Worm (Caenorhabditis elegans) whole organism, L4 larva: ENCODE data around the gene igdb-3.
A peak's percentile ranks its signal among the peaks of the same experiment; 100 is the strongest.

Experiments used
- F10B5.3 ChIP-seq: sonication (generic microtip); optimal IDR thresholded peaks from 2 replicates; lab custom pipeline; 2016; ENCODE audit warnings: mild to moderate bottlenecking, missing genetic modification characterization, missing compliant biosample characterization
- Y48G9A.11 ChIP-seq: fragments of 200-800 bp; sonication (Bioruptor generic); IDR thresholded peaks from 2 replicates; pipeline ENCODE4 v1.3.6; 2022; ENCODE audit warnings: missing genetic modification reagents, missing genetic modification characterization, missing compliant biosample characterization
- Y5F2A.4 ChIP-seq: fragments of 200-800 bp; sonication (Bioruptor generic); optimal IDR thresholded peaks from 2 replicates; lab custom pipeline; 2018; ENCODE audit warnings: mild to moderate bottlenecking, missing genetic modification characterization, missing compliant biosample characterization
- ama-1 ChIP-seq: fragments of 150-350 bp; optimal IDR thresholded peaks from 2 replicates; lab custom pipeline; 2014; ENCODE audit warnings: inconsistent platforms, mixed read lengths
- ceh-28 ChIP-seq: fragments of 150-350 bp; optimal IDR thresholded peaks from 2 replicates; lab custom pipeline; 2014; ENCODE audit warnings: missing biosample characterization, missing genetic modification reagents, missing genetic modification characterization
- ceh-32 ChIP-seq: sonication (generic microtip); optimal IDR thresholded peaks from 2 replicates; lab custom pipeline; 2016; ENCODE audit warnings: mild to moderate bottlenecking, missing genetic modification characterization, missing compliant biosample characterization; ENCODE audit not compliant: poor library complexity
- ceh-44 ChIP-seq: fragments of 200-800 bp; sonication (Bioruptor generic); IDR thresholded peaks from 2 replicates; pipeline ENCODE4 v1.3.6; 2022; ENCODE audit warnings: missing genetic modification reagents, missing genetic modification characterization, missing compliant biosample characterization
- ceh-62 ChIP-seq: sonication (generic microtip); optimal IDR thresholded peaks from 2 replicates; lab custom pipeline; 2017; ENCODE audit warnings: missing biosample characterization, missing genetic modification characterization
- ceh-82 ChIP-seq: sonication (generic microtip); optimal IDR thresholded peaks from 2 replicates; lab custom pipeline; 2017; ENCODE audit warnings: missing biosample characterization, missing genetic modification characterization
- ces-1 ChIP-seq: fragments of 150-350 bp; sonication (generic microtip); optimal IDR thresholded peaks from 4 replicates; lab custom pipeline; 2014; ENCODE audit warnings: missing biosample characterization, missing genetic modification reagents, missing genetic modification characterization
- daf-12 ChIP-seq: fragments of 150-350 bp; optimal IDR thresholded peaks from 2 replicates; lab custom pipeline; 2014; ENCODE audit warnings: missing biosample characterization, missing genetic modification reagents, missing genetic modification characterization
- daf-16 ChIP-seq, 3 experiments: sonication (generic microtip); optimal IDR thresholded peaks; 2 replicates each; lab custom pipeline; 2016 to 2017; ENCODE audit warnings: missing genetic modification characterization in 3 of 3, missing genetic modification reagents in 3 of 3, mild to moderate bottlenecking in 2 of 3, missing compliant biosample characterization in 2 of 3, missing biosample characterization in 1 of 3, moderate library complexity in 1 of 3
- dmd-6 ChIP-seq: fragments of 200-800 bp; sonication (Bioruptor generic); IDR thresholded peaks from 2 replicates; pipeline ENCODE4 v1.3.6; 2022; ENCODE audit warnings: missing genetic modification reagents, missing genetic modification characterization, missing compliant biosample characterization
- dmd-9 ChIP-seq: fragments of 200-800 bp; sonication (Bioruptor generic); IDR thresholded peaks from 2 replicates; pipeline ENCODE4 v1.3.6; 2022; ENCODE audit warnings: missing genetic modification reagents, missing genetic modification characterization, missing compliant biosample characterization
- duxl-1 ChIP-seq: sonication (generic microtip); optimal IDR thresholded peaks from 2 replicates; lab custom pipeline; 2016; ENCODE audit warnings: mild to moderate bottlenecking, missing genetic modification characterization, moderate library complexity, missing compliant biosample characterization; ENCODE audit not compliant: poor library complexity
- dve-1 ChIP-seq: sonication (generic microtip); optimal IDR thresholded peaks from 2 replicates; lab custom pipeline; 2017; ENCODE audit warnings: antibody characterized with exemption, mild to moderate bottlenecking, missing genetic modification characterization, missing compliant biosample characterization; ENCODE audit not compliant: insufficient read depth
- egl-27 ChIP-seq: sonication (generic microtip); optimal IDR thresholded peaks from 3 replicates; lab custom pipeline; 2017; ENCODE audit warnings: missing biosample characterization, missing genetic modification reagents, missing genetic modification characterization
- egl-43 ChIP-seq: fragments of 200-800 bp; sonication (Bioruptor generic); IDR thresholded peaks from 2 replicates; pipeline ENCODE4 v1.3.6; 2022; ENCODE audit warnings: missing genetic modification reagents, missing genetic modification characterization, missing compliant biosample characterization
- hlh-30 ChIP-seq: sonication (generic microtip); optimal IDR thresholded peaks from 2 replicates; lab custom pipeline; 2017; ENCODE audit warnings: antibody characterized with exemption, mild to moderate bottlenecking, missing genetic modification characterization, missing compliant biosample characterization; ENCODE audit not compliant: insufficient read depth
- hmg-1.1 ChIP-seq: fragments of 200-800 bp; sonication (Bioruptor generic); IDR thresholded peaks from 2 replicates; pipeline ENCODE4 v1.3.6; 2022; ENCODE audit warnings: missing genetic modification reagents, missing genetic modification characterization, missing compliant biosample characterization
- jun-1 ChIP-seq: fragments of 150-350 bp; optimal IDR thresholded peaks from 2 replicates; lab custom pipeline; 2014; ENCODE audit warnings: missing biosample characterization, missing genetic modification reagents, missing genetic modification characterization
- lim-7 ChIP-seq: fragments of 200-800 bp; sonication (Bioruptor generic); IDR thresholded peaks from 2 replicates; pipeline ENCODE4 v1.3.6; 2022; ENCODE audit warnings: missing genetic modification characterization, missing compliant biosample characterization
- lin-1 ChIP-seq: fragments of 200-800 bp; sonication (Bioruptor generic); IDR thresholded peaks from 2 replicates; pipeline ENCODE4 v1.3.6; 2022; ENCODE audit warnings: missing genetic modification reagents, missing genetic modification characterization, missing compliant biosample characterization
- lin-13 ChIP-seq: fragments of 150-350 bp; optimal IDR thresholded peaks from 2 replicates; lab custom pipeline; 2014; ENCODE audit warnings: missing biosample characterization, missing genetic modification reagents, missing genetic modification characterization
- madf-9 ChIP-seq: fragments of 200-800 bp; sonication (Bioruptor generic); conservative IDR thresholded peaks from 2 replicates; pipeline ENCODE4 v1.3.6; 2022; ENCODE audit warnings: missing genetic modification reagents, missing genetic modification characterization, missing compliant biosample characterization
- mdl-1 ChIP-seq, 2 experiments: fragments of 150-350 bp in 1 of 2; sonication (generic microtip) in 1 of 2; optimal IDR thresholded peaks; 2 replicates each; lab custom pipeline; 2014 to 2017; ENCODE audit warnings: missing biosample characterization in 2 of 2, missing genetic modification characterization in 2 of 2
- mep-1 ChIP-seq: fragments of 150-350 bp; sonication (generic microtip); optimal IDR thresholded peaks from 3 replicates; lab custom pipeline; 2014; ENCODE audit warnings: missing biosample characterization, missing genetic modification characterization
- nhr-10 ChIP-seq: fragments of 150-350 bp; optimal IDR thresholded peaks from 2 replicates; lab custom pipeline; 2014; ENCODE audit warnings: missing biosample characterization, missing genetic modification characterization
- nhr-102 ChIP-seq: sonication (generic microtip); optimal IDR thresholded peaks from 2 replicates; lab custom pipeline; 2016; ENCODE audit warnings: mild to moderate bottlenecking, missing genetic modification characterization, moderate library complexity, missing compliant biosample characterization
- nhr-11 ChIP-seq: fragments of 150-350 bp; optimal IDR thresholded peaks from 2 replicates; lab custom pipeline; 2014; ENCODE audit warnings: missing biosample characterization, missing genetic modification characterization
- nhr-28 ChIP-seq: fragments of 150-350 bp; optimal IDR thresholded peaks from 2 replicates; lab custom pipeline; 2014; ENCODE audit warnings: missing biosample characterization, missing genetic modification characterization
- nhr-48 ChIP-seq: sonication (generic microtip); optimal IDR thresholded peaks from 2 replicates; lab custom pipeline; 2016; ENCODE audit warnings: mild to moderate bottlenecking, missing genetic modification characterization, missing compliant biosample characterization
- nhr-6 ChIP-seq: fragments of 150-350 bp; optimal IDR thresholded peaks from 2 replicates; lab custom pipeline; 2014; ENCODE audit warnings: missing biosample characterization, missing genetic modification characterization
- nhr-76 ChIP-seq: fragments of 150-350 bp; optimal IDR thresholded peaks from 2 replicates; lab custom pipeline; 2014; ENCODE audit warnings: missing biosample characterization, missing genetic modification characterization
- nhr-77 ChIP-seq: fragments of 150-350 bp; optimal IDR thresholded peaks from 2 replicates; lab custom pipeline; 2014; ENCODE audit warnings: missing biosample characterization, missing genetic modification characterization
- rbr-2 ChIP-seq: sonication (generic microtip); optimal IDR thresholded peaks from 2 replicates; lab custom pipeline; 2016; ENCODE audit warnings: missing genotype, missing genetic modification characterization, missing compliant biosample characterization
- saeg-2 ChIP-seq: fragments of 200-800 bp; sonication (Bioruptor generic); IDR thresholded peaks from 2 replicates; pipeline ENCODE4 v1.3.6; 2022; ENCODE audit warnings: missing genetic modification reagents, missing genetic modification characterization, missing compliant biosample characterization
- spr-1 ChIP-seq: sonication (generic microtip); optimal IDR thresholded peaks from 2 replicates; lab custom pipeline; 2016; ENCODE audit warnings: mild to moderate bottlenecking, missing genetic modification characterization, missing compliant biosample characterization
- tra-1 ChIP-seq: fragments of 200-800 bp; sonication (Bioruptor generic); IDR thresholded peaks from 2 replicates; pipeline ENCODE4 v1.3.6; 2022; ENCODE audit warnings: missing genetic modification reagents, missing genetic modification characterization, missing compliant biosample characterization
- unc-39 ChIP-seq: sonication (generic microtip); optimal IDR thresholded peaks from 2 replicates; lab custom pipeline; 2017; ENCODE audit warnings: missing biosample characterization, missing genetic modification characterization
- unc-62 ChIP-seq, 3 experiments: fragments of 150-350 bp in 1 of 3; sonication (generic microtip); optimal IDR thresholded peaks in 2 of 3; peaks in 1 of 3; 1 replicate in 1 of 3; 2 replicates in 2 of 3; lab custom pipeline; 2014 to 2017; ENCODE audit warnings: missing biosample characterization in 3 of 3, missing genetic modification characterization in 3 of 3, missing genetic modification reagents in 3 of 3, missing genotype in 1 of 3
- vab-7 ChIP-seq: fragments of 200-800 bp; sonication (Bioruptor generic); IDR thresholded peaks from 2 replicates; pipeline ENCODE4 v1.3.6; 2022; ENCODE audit warnings: missing genetic modification reagents, missing genetic modification characterization, missing compliant biosample characterization
- zag-1 ChIP-seq: fragments of 150-350 bp; optimal IDR thresholded peaks from 2 replicates; lab custom pipeline; 2014; ENCODE audit warnings: missing biosample characterization, missing genetic modification characterization

igdb-3 gene

ce11 chrX:6416357-6417087 lies 31.2 kb downstream of the igdb-3 start, which contains the start of gene T22E5.6:
Gene T22E5.6, minus strand, starts transcription at chrX:6416407.
- TF ChIP-seq ceh-28 (tag; lab: Kevin White, UChicago), result no peak
- no peak for TF ChIP-seq egl-43 (GFP tag; lab: Robert Waterston, UW)
- TF ChIP-seq F10B5.3 (tag; lab: Kevin White, UChicago), result no peak
- no peak for TF ChIP-seq ceh-62
- no peak for TF ChIP-seq unc-39 (tag; lab: Kevin White, UChicago)
- no peak for TF ChIP-seq madf-9 (GFP tag; lab: Robert Waterston, UW)
- TF ChIP-seq rbr-2 (tag; lab: Kevin White, UChicago), result no peak
- no peak for TF ChIP-seq ama-1 (lab: Kevin White, UChicago)
- no peak for TF ChIP-seq nhr-11
- no peak for TF ChIP-seq tra-1 (GFP tag; lab: Robert Waterston, UW)
- peak; percentile 22 for TF ChIP-seq nhr-28 (tag; lab: Kevin White, UChicago)
- TF ChIP-seq Y5F2A.4, result no peak
- peak in 1 of 2 experiments; percentile 6 for TF ChIP-seq unc-62 (GFP tag; optimal IDR thresholded peaks at IDR 0.05 in 1 of 2; lab: Kevin White, UChicago)
- no peak for TF ChIP-seq unc-62 (tag; optimal IDR thresholded peaks at IDR 0.05; lab: Kevin White, UChicago)

- TF ChIP-seq unc-62 (GFP tag; optimal IDR thresholded peaks at IDR 0.05 in 1 of 2; lab: Kevin White, UChicago) (peak in 1 of 2 experiments; percentile 13), unc-62 (tag; optimal IDR thresholded peaks at IDR 0.05; lab: Kevin White, UChicago) (no peak), saeg-2 (GFP tag; lab: Robert Waterston, UW) (no peak)
These were observed 33.8 kb downstream of the igdb-3 start for ce11 chrX:6419113-6419512.

ce11 chrX:6420681-6421080 lies 35.4 kb downstream of the igdb-3 start, which contains the start of gene K10C2.12:
Gene K10C2.12, minus strand, starts transcription at chrX:6420781.
- no peak for TF ChIP-seq nhr-77 (tag; lab: Kevin White, UChicago)
- TF ChIP-seq tra-1 (GFP tag; lab: Robert Waterston, UW), result no peak
- TF ChIP-seq hlh-30, result no peak
- no peak for TF ChIP-seq ceh-82 (tag; lab: Kevin White, UChicago)
- no peak for TF ChIP-seq ceh-44 (GFP tag; lab: Robert Waterston, UW)
- TF ChIP-seq daf-12, result no peak
- no peak for TF ChIP-seq unc-62 (GFP tag; optimal IDR thresholded peaks at IDR 0.05 in 1 of 2; lab: Kevin White, UChicago)
- no peak for TF ChIP-seq unc-62 (tag; optimal IDR thresholded peaks at IDR 0.05; lab: Kevin White, UChicago)
- TF ChIP-seq F10B5.3 (tag; lab: Kevin White, UChicago), result no peak
- TF ChIP-seq spr-1 (tag; lab: Kevin White, UChicago), result no peak
- TF ChIP-seq hmg-1.1 (GFP tag; lab: Robert Waterston, UW), result no peak
- no peak for TF ChIP-seq nhr-76

ce11 chrX:6427147-6427546 lies 41.9 kb downstream of the igdb-3 start:
- TF ChIP-seq Y48G9A.11 (GFP tag; lab: Robert Waterston, UW) (no peak), egl-27 (tag; lab: Kevin White, UChicago) (no peak), vab-7 (GFP tag; lab: Robert Waterston, UW) (no peak), lin-1 (GFP tag; lab: Robert Waterston, UW) (0 out of 2 replicates have a peak, but pooled peaks have one; percentile 36), unc-62 (GFP tag; optimal IDR thresholded peaks at IDR 0.05 in 1 of 2; lab: Kevin White, UChicago) (no peak), unc-62 (tag; optimal IDR thresholded peaks at IDR 0.05; lab: Kevin White, UChicago) (no peak), ceh-32 (tag; lab: Kevin White, UChicago) (no peak), rbr-2 (tag; lab: Kevin White, UChicago) (no peak), lim-7 (GFP tag; lab: Robert Waterston, UW) (no peak), daf-16 (GFP tag; optimal IDR thresholded peaks at IDR 0.05; lab: Kevin White, UChicago) (no peak), daf-16 (tag; optimal IDR thresholded peaks at IDR 0.05; lab: Kevin White, UChicago) (peak; percentile 75), lin-13 (GFP tag; lab: Kevin White, UChicago) (no peak), duxl-1 (tag; lab: Kevin White, UChicago) (no peak), ces-1 (GFP tag; lab: Kevin White, UChicago) (no peak), jun-1 (tag; lab: Kevin White, UChicago) (no peak), nhr-6 (tag; lab: Kevin White, UChicago) (no peak), ceh-28 (tag; lab: Kevin White, UChicago) (no peak), dmd-6 (GFP tag; lab: Robert Waterston, UW) (peak; percentile 80), nhr-48 (tag; lab: Kevin White, UChicago) (no peak), dve-1 (peak; percentile 89), mep-1 (no peak), dmd-9 (GFP tag; lab: Robert Waterston, UW) (no peak), nhr-10 (tag; lab: Kevin White, UChicago) (no peak), madf-9 (GFP tag; lab: Robert Waterston, UW) (no peak), mdl-1 (tag; optimal IDR thresholded peaks at IDR 0.05; lab: Kevin White, UChicago) (peak in 1 of 2 experiments; percentile 36), zag-1 (tag; lab: Kevin White, UChicago) (no peak), nhr-102 (peak; percentile 43)
